Worm (Caenorhabditis elegans): Measurements from ENCODE around the gene T02G5.15.

ce11 chrII:7072315-7072589, 11.9 kb upstream of the T02G5.15 start, which contains the start of gene kars-1:
- no peak for TF ChIP-seq tbx-7 (tag; optimal IDR thresholded peaks at IDR 0.05)
- no peak for TF ChIP-seq fkh-10 (GFP tag; optimal IDR thresholded peaks at IDR 0.05)
- no peak for TF ChIP-seq ttx-3 (tag; optimal IDR thresholded peaks at IDR 0.05)
- no peak for TF ChIP-seq T23F11.4 (GFP tag; optimal IDR thresholded peaks at IDR 0.05)
- no peak for TF ChIP-seq mec-3 (tag; optimal IDR thresholded peaks at IDR 0.05; ENCODE audit: borderline replicate concordance)
- no peak for TF ChIP-seq C38D4.7 (GFP tag; optimal IDR thresholded peaks at IDR 0.05)
- TF ChIP-seq pqm-1 (tag; optimal IDR thresholded peaks at IDR 0.05) = no peak
- TF ChIP-seq ceh-30 (tag; optimal IDR thresholded peaks at IDR 0.05) = no peak
- no peak for TF ChIP-seq sox-4 (tag; optimal IDR thresholded peaks at IDR 0.05)
- no peak for TF ChIP-seq nhr-11 (tag; optimal IDR thresholded peaks at IDR 0.05)
